Fruit fly (Drosophila melanogaster): ENCODE measurements around the gene nwk.

- TF ChIP-seq sv (GFP tag; optimal IDR thresholded peaks at IDR 0.05) (peak; percentile 4), Dif (GFP tag; optimal IDR thresholded peaks at IDR 0.05; ENCODE audit: partially characterized antibody) (no peak), ey (GFP tag; optimal IDR thresholded peaks at IDR 0.05) (no peak), GATAd (GFP tag; optimal IDR thresholded peaks at IDR 0.05) (no peak)
These were observed 11.4 kb upstream of the nwk start for dm6 chr3L:9126021-9126811.
